Fruit fly (Drosophila melanogaster) whole organism, embryonic: ENCODE results near the gene Ppt1.

Experiments used
- Xrp1 ChIP-seq: fragments of 200-800 bp; sonication (Bioruptor generic); IDR thresholded peaks from 2 replicates; pipeline ENCODE4 v1.3.6; 2022; ENCODE audit warnings: missing biosample characterization, missing genetic modification characterization
- gro ChIP-seq: fragments of 200-800 bp; sonication (Bioruptor generic); optimal IDR thresholded peaks from 2 replicates; lab custom pipeline; 2016; ENCODE audit warnings: missing biosample characterization, missing genetic modification characterization
- peb ChIP-seq: fragments of 200-800 bp; sonication (Bioruptor generic); IDR thresholded peaks from 2 replicates; pipeline ENCODE4 v1.3.6; 2022; ENCODE audit warnings: missing biosample characterization, missing genetic modification characterization

DNA sequence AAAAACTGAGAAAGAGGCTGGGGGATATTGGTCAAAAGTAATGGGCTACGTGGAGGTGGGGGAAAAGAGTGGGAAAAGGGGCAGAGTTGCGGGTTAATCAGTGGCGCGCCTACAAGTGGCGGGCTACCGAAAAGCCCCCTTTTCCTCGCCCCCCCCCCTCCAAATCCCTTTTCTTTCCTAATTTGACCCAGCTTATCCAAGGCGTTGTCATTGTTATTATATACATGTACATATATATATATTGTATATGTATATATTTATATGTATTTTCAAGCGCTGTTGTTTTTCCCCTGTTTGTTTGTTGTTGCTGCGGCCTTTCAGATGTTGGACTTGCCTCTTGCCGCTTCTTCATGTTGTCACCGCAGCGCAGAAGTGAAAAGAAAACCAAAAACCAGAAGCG is 23.0 kb downstream of the Ppt1 start:
- TF ChIP-seq Xrp1 (no peak), peb (GFP tag; lab: Robert Waterston, UW) (no peak), gro (no peak)
